Fruit fly (Drosophila melanogaster) S2 (cell line): ENCODE data around the gene CG13984.
A peak's percentile ranks its signal among the peaks of the same experiment; 100 is the strongest.

ENCODE experiments used
- CG8478 ChIP-seq: fragments of >200 bp; optimal IDR thresholded peaks from 2 replicates; lab custom pipeline; 2018
- CTCF ChIP-seq, 2 experiments: fragments of >200 bp; optimal IDR thresholded peaks; 2 replicates each; lab custom pipeline; 2018

- peak; percentile 13 for TF ChIP-seq CG8478
- peak; percentile 93 to 96 for TF ChIP-seq CTCF (optimal IDR thresholded peaks at IDR 0.05; lab: Kevin White, UChicago)
Measured at dm6 chr2L:6323536-6324385, 15.1 kb downstream of the CG13984 start, which contains the start of gene PDZ-GEF.
